Worm (Caenorhabditis elegans): ENCODE data around the gene T25C12.3.

DNA sequence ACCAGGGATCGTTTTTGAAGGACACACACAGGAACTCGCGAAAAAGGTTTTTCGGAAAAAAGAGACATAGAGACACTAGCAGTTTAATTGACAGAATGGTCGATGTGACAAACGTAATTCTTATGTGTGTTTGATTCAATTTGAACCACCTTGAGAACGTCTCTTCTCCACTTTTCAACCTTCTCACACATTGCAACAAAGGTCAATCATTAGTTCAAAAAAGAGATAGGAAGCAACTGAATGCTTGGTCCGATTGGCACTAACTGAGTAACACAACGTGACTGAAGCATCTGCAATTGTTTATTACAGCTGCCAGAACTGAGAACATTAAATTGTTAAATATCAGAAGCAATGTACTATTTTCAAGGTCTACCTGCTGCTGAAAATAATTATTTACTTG is 37.7 kb downstream of the T25C12.3 start:
- no peak for TF ChIP-seq flh-1 (GFP tag; optimal IDR thresholded peaks at IDR 0.05)
- TF ChIP-seq sptf-1 (tag; optimal IDR thresholded peaks at IDR 0.05) = no peak
- no peak for TF ChIP-seq pha-4 (tag; optimal IDR thresholded peaks at IDR 0.05)
- TF ChIP-seq snpc-4 (tag; optimal IDR thresholded peaks at IDR 0.05) = no peak
- TF ChIP-seq ces-1 (GFP tag; optimal IDR thresholded peaks at IDR 0.05) = no peak
- TF ChIP-seq lin-13 (tag; optimal IDR thresholded peaks at IDR 0.05) = no peak
- TF ChIP-seq unc-39 (tag; optimal IDR thresholded peaks at IDR 0.05) = no peak
- TF ChIP-seq elt-1 (tag; optimal IDR thresholded peaks at IDR 0.05; ENCODE audit: borderline replicate concordance, insufficient read depth) = no peak
- no peak for TF ChIP-seq blmp-1 (tag; optimal IDR thresholded peaks at IDR 0.05)
- no peak for TF ChIP-seq elt-3 (tag; optimal IDR thresholded peaks at IDR 0.05)
- no peak for TF ChIP-seq unc-62 (GFP tag; optimal IDR thresholded peaks at IDR 0.05)

Measured in whole organism, mixed stage, embryonic.